Fruit fly (Drosophila melanogaster) whole organism, embryonic: ENCODE data around the gene HisCl1.
A peak's percentile ranks its signal among the peaks of the same experiment; 100 is the strongest.

Experiments
- Abd-B ChIP-seq: fragments of 200-800 bp; sonication (Bioruptor generic); optimal IDR thresholded peaks from 2 replicates; lab custom pipeline; 2018; ENCODE audit warnings: missing biosample characterization, mild to moderate bottlenecking, missing genetic modification characterization, moderate library complexity
- CG10147 ChIP-seq: fragments of 200-800 bp; sonication (Bioruptor generic); optimal IDR thresholded peaks from 2 replicates; lab custom pipeline; 2019; ENCODE audit warnings: missing biosample characterization, mild to moderate bottlenecking, missing genetic modification characterization, moderate library complexity
- CG10979 ChIP-seq: fragments of 200-800 bp; sonication (Bioruptor generic); optimal IDR thresholded peaks from 2 replicates; lab custom pipeline; 2018; ENCODE audit warnings: missing biosample characterization, mild to moderate bottlenecking, missing genetic modification characterization, moderate library complexity
- CG11696 ChIP-seq: fragments of 200-800 bp; sonication (Bioruptor generic); IDR thresholded peaks from 2 replicates; pipeline ENCODE4 v1.3.6; 2022; ENCODE audit warnings: missing biosample characterization, missing genetic modification characterization
- CG12155 ChIP-seq: fragments of 200-800 bp; sonication (Bioruptor generic); optimal IDR thresholded peaks from 3 replicates; lab custom pipeline; 2016; ENCODE audit warnings: missing biosample characterization, missing genetic modification characterization
- CG13894 ChIP-seq: fragments of 200-800 bp; sonication (Bioruptor generic); optimal IDR thresholded peaks from 3 replicates; lab custom pipeline; 2018; ENCODE audit warnings: missing biosample characterization, mild to moderate bottlenecking, missing genetic modification characterization, moderate library complexity
- CG1832 ChIP-seq: fragments of 200-800 bp; sonication (Bioruptor generic); optimal IDR thresholded peaks from 2 replicates; lab custom pipeline; 2017; ENCODE audit warnings: missing biosample characterization, mild to moderate bottlenecking, missing genetic modification characterization, inconsistent platforms
- CG2129 ChIP-seq: fragments of 200-800 bp; sonication (Bioruptor generic); IDR thresholded peaks from 2 replicates; pipeline ENCODE4 v1.3.6; 2022; ENCODE audit warnings: missing biosample characterization, missing genetic modification characterization; ENCODE audit not compliant: partially characterized antibody
- CG2678 ChIP-seq: fragments of 200-800 bp; sonication (Bioruptor generic); optimal IDR thresholded peaks from 3 replicates; lab custom pipeline; 2019; ENCODE audit warnings: missing biosample characterization, mild to moderate bottlenecking, missing genetic modification characterization, moderate library complexity
- CG34224 ChIP-seq: fragments of 200-800 bp; sonication (Bioruptor generic); IDR thresholded peaks from 3 replicates; pipeline ENCODE4 v1.3.6; 2022; ENCODE audit warnings: missing biosample characterization, missing genetic modification characterization; ENCODE audit not compliant: partially characterized antibody
- CG4360 ChIP-seq: fragments of 200-800 bp; sonication (Bioruptor generic); IDR thresholded peaks from 2 replicates; pipeline ENCODE4 v1.3.6; 2022; ENCODE audit warnings: missing biosample characterization, missing genetic modification characterization
- CG8478 ChIP-seq: fragments of >200 bp; optimal IDR thresholded peaks from 2 replicates; lab custom pipeline; 2018
- CG8924 ChIP-seq: fragments of 200-800 bp; optimal IDR thresholded peaks from 3 replicates; lab custom pipeline; 2019; ENCODE audit warnings: missing biosample characterization, mild to moderate bottlenecking, missing genetic modification characterization, moderate library complexity
- D ChIP-seq, 2 experiments: fragments of 200-800 bp in 1 of 2; fragments of >200 bp in 1 of 2; sonication (Bioruptor generic) in 1 of 2; optimal IDR thresholded peaks; 2 replicates in 1 of 2; 3 replicates in 1 of 2; lab custom pipeline; 2017; ENCODE audit warnings: mild to moderate bottlenecking in 1 of 2, missing biosample characterization in 1 of 2, missing genetic modification characterization in 1 of 2, missing genetic modification reagents in 1 of 2
- D19A ChIP-seq: fragments of 200-800 bp; optimal IDR thresholded peaks from 3 replicates; lab custom pipeline; 2019; ENCODE audit warnings: missing biosample characterization, mild to moderate bottlenecking, missing genetic modification characterization, moderate library complexity
- Deaf1 ChIP-seq: fragments of 200-800 bp; optimal IDR thresholded peaks from 3 replicates; lab custom pipeline; 2019; ENCODE audit warnings: missing biosample characterization, mild to moderate bottlenecking, missing genetic modification characterization, moderate library complexity
- Dll ChIP-seq: fragments of 200-800 bp; sonication (Bioruptor generic); IDR thresholded peaks from 4 replicates; pipeline ENCODE4 v1.3.6; 2022; ENCODE audit warnings: missing biosample characterization, missing genetic modification characterization; ENCODE audit not compliant: partially characterized antibody
- Doc3 ChIP-seq: fragments of 200-800 bp; sonication (Bioruptor generic); IDR thresholded peaks from 3 replicates; pipeline ENCODE4 v1.3.6; 2022; ENCODE audit warnings: missing biosample characterization, missing genetic modification characterization; ENCODE audit not compliant: partially characterized antibody
- Kr ChIP-seq: fragments of 200-800 bp; sonication (Bioruptor generic); optimal IDR thresholded peaks from 2 replicates; lab custom pipeline; 2017; ENCODE audit warnings: missing biosample characterization, mild to moderate bottlenecking, missing genetic modification characterization
- Med ChIP-seq: fragments of 200-800 bp; sonication (Bioruptor generic); peaks from one replicate; lab custom pipeline; 2016; ENCODE audit warnings: missing biosample characterization, missing genetic modification characterization, mild to moderate bottlenecking, inconsistent platforms, moderate library complexity
- Opbp ChIP-seq: fragments of 200-800 bp; sonication (Bioruptor generic); IDR thresholded peaks from 3 replicates; pipeline ENCODE4 v1.3.6; 2022; ENCODE audit warnings: missing biosample characterization, missing genetic modification characterization; ENCODE audit not compliant: partially characterized antibody
- Spps ChIP-seq: fragments of 200-800 bp; sonication (Bioruptor generic); optimal IDR thresholded peaks from 2 replicates; lab custom pipeline; 2018; ENCODE audit warnings: missing biosample characterization, mild to moderate bottlenecking, missing genetic modification characterization
- Tbp ChIP-seq: fragments of >200 bp; optimal IDR thresholded peaks from 2 replicates; lab custom pipeline; 2018; ENCODE audit warnings: missing biosample characterization, missing genetic modification characterization
- Trl ChIP-seq, 3 experiments: fragments of >200 bp in 2 of 3; fragments of 200-800 bp in 1 of 3; sonication (Bioruptor generic) in 1 of 3; optimal IDR thresholded peaks; 2 replicates in 1 of 3; 3 replicates in 2 of 3; lab custom pipeline; 2016 to 2017; ENCODE audit warnings: missing biosample characterization in 1 of 3, missing genetic modification characterization in 1 of 3
- Xbp1 ChIP-seq: fragments of 200-800 bp; sonication (Bioruptor generic); optimal IDR thresholded peaks from 3 replicates; lab custom pipeline; 2016; ENCODE audit warnings: missing biosample characterization, mild to moderate bottlenecking, missing genetic modification characterization
- Xrp1 ChIP-seq: fragments of 200-800 bp; sonication (Bioruptor generic); IDR thresholded peaks from 2 replicates; pipeline ENCODE4 v1.3.6; 2022; ENCODE audit warnings: missing biosample characterization, missing genetic modification characterization
- bsh ChIP-seq, 2 experiments: fragments of 200-800 bp; sonication (Bioruptor generic); optimal IDR thresholded peaks; 2 replicates each; lab custom pipeline; 2017 to 2018; ENCODE audit warnings: mild to moderate bottlenecking in 2 of 2, missing biosample characterization in 2 of 2, missing genetic modification characterization in 2 of 2, moderate library complexity in 1 of 2
- cad ChIP-seq: fragments of >200 bp; optimal IDR thresholded peaks from 2 replicates; lab custom pipeline; 2017; ENCODE audit warnings: missing biosample characterization, missing genetic modification characterization
- ci ChIP-seq: fragments of 200-800 bp; sonication (Bioruptor generic); IDR thresholded peaks from 3 replicates; pipeline ENCODE4 v1.3.6; 2022; ENCODE audit warnings: missing biosample characterization, missing genetic modification characterization
- crol ChIP-seq: fragments of 200-800 bp; sonication (Bioruptor generic); IDR thresholded peaks from 2 replicates; pipeline ENCODE4 v1.3.6; 2022; ENCODE audit warnings: missing biosample characterization, missing genetic modification characterization
- cwo ChIP-seq: fragments of 200-800 bp; sonication (Bioruptor generic); optimal IDR thresholded peaks from 3 replicates; lab custom pipeline; 2017; ENCODE audit warnings: missing biosample characterization, missing genetic modification characterization, mild to moderate bottlenecking, moderate library complexity, missing genetic modification reagents
- dati ChIP-seq: fragments of 200-800 bp; sonication (Bioruptor generic); IDR thresholded peaks from 2 replicates; pipeline ENCODE4 v1.3.6; 2022; ENCODE audit warnings: missing biosample characterization, missing genetic modification characterization
- eve ChIP-seq, 2 experiments: fragments of >200 bp; optimal IDR thresholded peaks; 2 replicates each; lab custom pipeline; 2017; ENCODE audit warnings: missing biosample characterization in 2 of 2, missing genetic modification characterization in 2 of 2
- ftz-f1 ChIP-seq: fragments of 200-800 bp; sonication (Bioruptor generic); optimal IDR thresholded peaks from 2 replicates; lab custom pipeline; 2016; ENCODE audit warnings: missing biosample characterization, missing genetic modification characterization
- gem ChIP-seq: fragments of 200-800 bp; sonication (Bioruptor generic); optimal IDR thresholded peaks from 2 replicates; lab custom pipeline; 2019; ENCODE audit warnings: missing biosample characterization, mild to moderate bottlenecking, missing genetic modification characterization, moderate library complexity
- hbn ChIP-seq: fragments of 200-800 bp; sonication (Bioruptor generic); IDR thresholded peaks from 2 replicates; pipeline ENCODE4 v1.3.6; 2022; ENCODE audit warnings: missing biosample characterization, missing genetic modification characterization; ENCODE audit not compliant: partially characterized antibody
- her ChIP-seq: fragments of 200-800 bp; sonication (Bioruptor generic); optimal IDR thresholded peaks from 2 replicates; lab custom pipeline; 2016; ENCODE audit warnings: missing biosample characterization, missing genetic modification characterization
- insv ChIP-seq, 2 experiments: fragments of 200-800 bp; sonication (Bioruptor generic); optimal IDR thresholded peaks; 3 replicates each; lab custom pipeline; 2016 to 2018; ENCODE audit warnings: missing biosample characterization in 2 of 2, missing genetic modification characterization in 2 of 2
- kni ChIP-seq: fragments of 200-800 bp; sonication (Bioruptor generic); optimal IDR thresholded peaks from 3 replicates; lab custom pipeline; 2017; ENCODE audit warnings: mild to moderate bottlenecking, missing biosample characterization, missing genetic modification reagents, missing genetic modification characterization
- otp ChIP-seq: fragments of 200-800 bp; sonication (Bioruptor generic); IDR thresholded peaks from 3 replicates; pipeline ENCODE4, ENCODE4 v1.3.6; 2022; ENCODE audit warnings: missing biosample characterization, missing genetic modification characterization
- rib ChIP-seq: fragments of 200-800 bp; sonication (Bioruptor generic); IDR thresholded peaks from 2 replicates; pipeline ENCODE4 v1.3.6; 2022; ENCODE audit warnings: missing biosample characterization, missing genetic modification characterization
- sens ChIP-seq: fragments of 200-800 bp; sonication (Bioruptor generic); peaks from one replicate; lab custom pipeline; 2016; ENCODE audit warnings: missing biosample characterization, missing genetic modification characterization
- wek ChIP-seq: fragments of 200-800 bp; sonication (Bioruptor generic); optimal IDR thresholded peaks from 3 replicates; lab custom pipeline; 2018; ENCODE audit warnings: missing biosample characterization, mild to moderate bottlenecking, missing genetic modification characterization, moderate library complexity
- z ChIP-seq: fragments of 200-800 bp; sonication (Bioruptor generic); IDR thresholded peaks from 3 replicates; pipeline ENCODE4 v1.3.6; 2022; ENCODE audit warnings: missing biosample characterization, missing genetic modification characterization

HisCl1 gene

dm6 chr3R:11772181-11772827, 14.7 kb upstream of the HisCl1 start (continued):
- TF ChIP-seq CG34224 (GFP tag; lab: Robert Waterston, UW) (0 out of 3 replicates have a peak, but pooled peaks have one; percentile 12), CG13894 (tag; lab: Kevin White, UChicago) (peak; percentile 21), Abd-B (GFP tag; lab: Kevin White, UChicago) (no peak), sens (GFP tag; lab: Kevin White, UChicago) (peak; percentile 39), Deaf1 (tag; lab: Kevin White, UChicago) (peak; percentile 43)

- TF ChIP-seq her (peak; percentile 10), ftz-f1 (GFP tag; lab: Kevin White, UChicago) (no peak), Kr (peak; percentile 45), ci (GFP tag; lab: Robert Waterston, UW) (peak; percentile 50; the same call in 1 of the 3 replicates), Med (GFP tag; lab: Kevin White, UChicago) (peak; percentile 78), rib (0 out of 2 replicates have a peak, but pooled peaks have one; percentile 12), CG10979 (tag; lab: Kevin White, UChicago) (no peak), CG12155 (GFP tag; lab: Kevin White, UChicago) (peak; percentile 64), crol (GFP tag; lab: Robert Waterston, UW) (peak; percentile 70), D (optimal IDR thresholded peaks at IDR 0.05; lab: Kevin White, UChicago) (peak; percentile 70), D (GFP tag; optimal IDR thresholded peaks at IDR 0.05; lab: Kevin White, UChicago) (no peak), CG4360 (peak; percentile 90), Doc3 (GFP tag; lab: Robert Waterston, UW) (0 out of 3 replicates have a peak, but pooled peaks have one; percentile 43), Dll (GFP tag; lab: Robert Waterston, UW) (peak; percentile 51; the same call in 2 of the 4 replicates), CG2678 (tag; lab: Kevin White, UChicago) (no peak), CG2129 (GFP tag; lab: Robert Waterston, UW) (0 out of 2 replicates have a peak, but pooled peaks have one; percentile 16), gem (tag; lab: Kevin White, UChicago) (no peak), cad (GFP tag; lab: Kevin White, UChicago) (peak; percentile 31), dati (GFP tag; lab: Robert Waterston, UW) (no peak), Tbp (GFP tag; lab: Kevin White, UChicago) (peak; percentile 68), wek (GFP tag; lab: Kevin White, UChicago) (peak; percentile 47), CG1832 (no peak), CG10147 (GFP tag; lab: Kevin White, UChicago) (no peak), CG11696 (GFP tag; lab: Robert Waterston, UW) (peak; percentile 41; the same call in 1 of the 2 replicates), eve (GFP tag; optimal IDR thresholded peaks at IDR 0.05; lab: Kevin White, UChicago) (no peak), insv (GFP tag; optimal IDR thresholded peaks at IDR 0.05; lab: Kevin White, UChicago) (peak in 1 of 2 experiments; percentile 34), Spps (tag; lab: Kevin White, UChicago) (peak; percentile 34), otp (no peak), CG8924 (tag; lab: Kevin White, UChicago) (no peak), bsh (GFP tag; optimal IDR thresholded peaks at IDR 0.05; lab: Kevin White, UChicago) (peak in 1 of 2 experiments; percentile 13), cwo (no peak), Xbp1 (GFP tag; lab: Kevin White, UChicago) (no peak), Opbp (GFP tag; lab: Robert Waterston, UW) (peak; percentile 46; the same call in 1 of the 3 replicates), D19A (tag; lab: Kevin White, UChicago) (peak; percentile 39), Xrp1 (0 out of 2 replicates have a peak, but pooled peaks have one; percentile 5), z (0 out of 3 replicates have a peak, but pooled peaks have one; percentile 45), CG8478 (lab: Kevin White, UChicago) (peak; percentile 73), hbn (GFP tag; lab: Robert Waterston, UW) (peak; percentile 48), Trl (optimal IDR thresholded peaks at IDR 0.05; lab: Kevin White, UChicago) (peak; percentile 90 to 99), Trl (GFP tag; optimal IDR thresholded peaks at IDR 0.05; lab: Kevin White, UChicago) (peak; percentile 31), kni (GFP tag; lab: Kevin White, UChicago) (peak; percentile 95)
These were observed 13.5 kb upstream of the HisCl1 start for dm6 chr3R:11773325-11773998.
